Fruit fly (Drosophila melanogaster): ENCODE measurements around the gene CG44194.

DNA sequence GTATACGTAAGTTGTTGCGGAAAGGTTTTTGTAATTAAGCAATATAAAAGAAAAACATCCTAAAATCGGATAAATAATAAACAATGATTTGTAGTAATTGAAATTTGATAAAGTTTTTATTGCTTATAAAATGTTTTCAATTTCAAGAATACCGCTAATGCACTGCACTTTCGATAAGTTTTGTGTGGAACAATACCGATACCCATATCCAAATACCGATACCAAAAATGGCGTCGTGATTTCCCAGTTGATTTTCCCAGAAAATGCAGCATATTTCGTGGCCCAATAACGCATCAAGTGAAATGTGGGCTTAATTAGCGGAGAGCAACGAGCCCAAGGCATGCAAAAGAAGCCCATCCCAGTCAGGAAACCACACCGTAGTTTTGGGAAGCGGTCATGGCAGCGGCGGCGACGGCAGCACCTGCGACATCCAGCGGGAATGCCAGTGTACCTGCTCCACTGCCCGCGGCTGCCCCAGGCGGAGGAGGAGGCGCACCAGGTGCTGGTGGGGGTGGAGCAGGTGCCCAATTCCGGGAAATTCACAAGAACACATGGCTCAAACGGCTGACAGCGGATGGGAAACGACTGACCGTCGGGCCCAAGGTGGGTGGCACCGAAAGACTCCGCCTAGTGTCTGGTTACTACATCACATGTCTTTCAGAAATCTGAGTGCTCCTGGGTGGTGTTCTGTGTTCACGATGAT is 11.5 kb downstream of the CG44194 start, which contains the start of gene CG31342:
- TF ChIP-seq Pif1B (GFP tag; optimal IDR thresholded peaks at IDR 0.05) (no peak), CG10348 (GFP tag; IDR thresholded peaks at IDR 0.05) (no peak), CG8301 (tag; optimal IDR thresholded peaks at IDR 0.05) (no peak), CG15710 (tag; optimal IDR thresholded peaks at IDR 0.05) (peak; percentile 34), CG14655 (GFP tag; optimal IDR thresholded peaks at IDR 0.05) (no peak), fd96Ca (GFP tag; IDR thresholded peaks at IDR 0.05) (no peak), CG4496 (GFP tag; IDR thresholded peaks at IDR 0.05) (no peak), EcR (GFP tag; optimal IDR thresholded peaks at IDR 0.05) (no peak), CG32121 (GFP tag; IDR thresholded peaks at IDR 0.05) (peak; percentile 27; the same call in 1 of the 2 replicates), rn (GFP tag; IDR thresholded peaks at IDR 0.05) (no peak), CG34367 (tag; optimal IDR thresholded peaks at IDR 0.05) (no peak)
